Fruit fly (Drosophila melanogaster): ENCODE measurements around the gene Sfp24Bc.

Gene Sfp24Bc

dm6 chr2L:3621604-3622003, 48.8 kb downstream of the Sfp24Bc start, which contains the start of gene CG15418:
CG15418 (minus strand) TSS chr2L:3621704.
- TF ChIP-seq Pif1A (GFP tag; optimal IDR thresholded peaks at IDR 0.05) (no peak), D1 (tag; optimal IDR thresholded peaks at IDR 0.05) (no peak), Snoo (tag; optimal IDR thresholded peaks at IDR 0.05) (no peak), EcR (GFP tag; optimal IDR thresholded peaks at IDR 0.05) (no peak), gl (tag; optimal IDR thresholded peaks at IDR 0.05) (no peak), CG4496 (GFP tag; IDR thresholded peaks at IDR 0.05) (no peak)

Measured in whole organism, pupa.